Worm (Caenorhabditis elegans): ENCODE results near the gene col-101.

DNA sequence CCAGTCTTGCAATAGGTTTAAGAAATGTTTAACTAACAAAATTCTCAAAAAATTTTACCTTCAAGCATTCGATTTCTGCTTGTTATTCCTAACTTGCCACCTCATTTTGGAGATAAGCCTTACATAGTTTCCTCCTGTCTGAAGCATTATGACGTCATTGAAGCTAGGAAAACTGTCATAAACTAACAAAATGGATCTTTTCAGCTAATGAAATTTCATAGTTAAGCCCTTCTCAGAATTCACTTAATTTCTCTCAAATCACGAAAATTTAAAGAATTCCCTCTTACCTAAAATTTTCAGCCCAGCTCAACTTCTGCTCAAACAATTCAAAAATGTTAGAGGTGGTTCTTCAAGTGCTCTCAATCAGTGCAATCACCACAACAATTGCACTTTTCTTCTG lies 19.6 kb downstream of the col-101 start, which contains the start of gene swt-1:
- no peak for TF ChIP-seq F13H6.1 (tag; optimal IDR thresholded peaks at IDR 0.05)
- TF ChIP-seq unc-62 (GFP tag; optimal IDR thresholded peaks at IDR 0.05), result no peak
- TF ChIP-seq ztf-4 (tag; optimal IDR thresholded peaks at IDR 0.05), result no peak
- TF ChIP-seq nhr-11 (tag; optimal IDR thresholded peaks at IDR 0.05), result no peak
- no peak for TF ChIP-seq zag-1 (tag; optimal IDR thresholded peaks at IDR 0.05)
